Fruit fly (Drosophila melanogaster): ENCODE measurements around the gene Myo28B1.
"Not testable (repeated sequence)": the region's sequence is repeated elsewhere in the genome, so short reads cannot be mapped to it uniquely, and the experiment has no call there.

DNA sequence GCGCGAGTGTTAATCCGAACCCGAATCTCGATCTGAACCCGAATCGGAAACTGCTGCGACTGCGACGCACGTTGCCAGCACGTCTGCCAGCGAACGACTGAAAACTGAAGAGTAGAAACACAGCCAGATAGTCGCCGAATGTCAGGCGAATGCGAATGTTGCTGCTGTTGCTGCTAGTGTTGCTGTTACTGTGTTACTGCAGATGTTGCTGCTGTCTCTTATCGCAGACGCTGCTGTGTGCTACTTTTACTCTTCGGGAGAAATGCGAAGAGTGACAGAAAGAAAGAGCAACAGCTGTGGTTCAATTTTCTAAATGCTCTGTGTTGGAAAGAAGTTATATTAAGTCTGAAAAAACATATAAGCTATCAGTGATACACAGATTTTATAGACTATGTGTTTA, 66.7 kb downstream of the Myo28B1 start, which contains the start of gene CG13796:
- TF ChIP-seq Blimp-1 (GFP tag; optimal IDR thresholded peaks at IDR 0.05); Eip78C (GFP tag); Ets96B (tag; optimal IDR thresholded peaks at IDR 0.05); Sox14 (GFP tag; optimal IDR thresholded peaks at IDR 0.05); dac (GFP tag; optimal IDR thresholded peaks at IDR 0.05); OdsH (GFP tag; optimal IDR thresholded peaks at IDR 0.05); CG16779 (tag; optimal IDR thresholded peaks at IDR 0.05); Gug (GFP tag; IDR thresholded peaks at IDR 0.05); Ets21C (GFP tag; optimal IDR thresholded peaks at IDR 0.05); esn (GFP tag; optimal IDR thresholded peaks at IDR 0.05); Eip93F (GFP tag; optimal IDR thresholded peaks at IDR 0.05); CG3919 (GFP tag; optimal IDR thresholded peaks at IDR 0.05): not testable (repeated sequence)

Data from whole organism, prepupa.